Worm (Caenorhabditis elegans): ENCODE results near the gene ZK131.11.

DNA sequence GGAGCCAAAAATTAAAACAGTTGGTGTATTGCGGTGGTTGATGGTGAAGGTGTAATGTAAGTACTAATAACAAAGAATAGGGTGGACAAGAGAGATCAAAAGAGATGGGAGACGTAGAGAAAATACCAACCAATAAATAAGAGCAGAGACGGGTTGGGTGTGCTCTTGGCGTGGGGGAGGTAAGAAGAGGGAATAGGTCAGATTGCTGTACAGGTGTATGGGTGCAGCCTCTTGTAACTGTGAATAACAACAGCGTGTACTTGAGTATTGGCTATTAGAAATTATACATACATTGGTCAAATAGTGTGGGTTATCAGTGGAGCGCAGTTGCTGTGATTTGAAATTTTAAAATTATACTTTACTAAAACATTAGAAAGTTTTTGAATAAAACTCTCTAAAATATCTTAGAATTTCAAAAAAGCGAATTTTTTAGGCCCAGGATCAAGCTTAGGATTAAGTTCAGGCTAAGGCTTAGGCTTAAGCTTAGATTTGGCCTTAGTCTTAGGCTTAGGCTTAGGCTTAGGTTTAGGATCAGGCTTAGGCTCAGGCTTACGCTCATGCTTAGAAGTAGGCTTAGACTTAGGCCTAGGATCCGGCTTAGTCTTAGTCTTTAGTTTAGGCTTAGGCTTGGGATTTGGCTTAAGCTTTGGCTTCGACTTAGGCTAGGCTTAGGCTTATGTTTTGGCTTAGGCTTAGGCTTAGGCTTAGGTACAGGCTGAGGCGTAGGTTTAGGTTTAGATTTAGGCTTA lies 49.3 kb downstream of the ZK131.11 start, which contains the start of gene F08G2.7:
- no peak for TF ChIP-seq nhr-76 (tag; optimal IDR thresholded peaks at IDR 0.05)
- TF ChIP-seq nhr-11 (tag; optimal IDR thresholded peaks at IDR 0.05) = no peak
- TF ChIP-seq unc-62 (GFP tag; optimal IDR thresholded peaks at IDR 0.05 in 1 of 2) = peak in 1 of 2 experiments; percentile 45
- no peak for TF ChIP-seq unc-62 (tag; optimal IDR thresholded peaks at IDR 0.05)

All from whole organism, L4 larva.